Fruit fly (Drosophila melanogaster): ENCODE results near the gene CG33494.

The CG33494 gene

dm6 chr3R:25448737-25449136 lies 46.2 kb downstream of the CG33494 start (continued):
- no peak for TF ChIP-seq slou (GFP tag; optimal IDR thresholded peaks at IDR 0.05)
- TF ChIP-seq Hmr (GFP tag; optimal IDR thresholded peaks at IDR 0.05) = peak; percentile 35
- no peak for TF ChIP-seq Dip3 (GFP tag; optimal IDR thresholded peaks at IDR 0.05)
- no peak for TF ChIP-seq CG14710 (tag; optimal IDR thresholded peaks at IDR 0.05)
- TF ChIP-seq mld (GFP tag; IDR thresholded peaks at IDR 0.05; ENCODE audit: partially characterized antibody) = no peak
- peak; percentile 11 for TF ChIP-seq D19B (GFP tag; optimal IDR thresholded peaks at IDR 0.05)
- TF ChIP-seq sens (GFP tag) = no peak
- no peak for TF ChIP-seq CG32767 (GFP tag; IDR thresholded peaks at IDR 0.05)
- no peak for TF ChIP-seq crc (GFP tag; optimal IDR thresholded peaks at IDR 0.05)
- peak; percentile 28 for TF ChIP-seq CG15011 (GFP tag; optimal IDR thresholded peaks at IDR 0.05)
- peak; percentile 43 for TF ChIP-seq lab (GFP tag; optimal IDR thresholded peaks at IDR 0.05)
- no peak for TF ChIP-seq CG31388 (GFP tag; optimal IDR thresholded peaks at IDR 0.05)
- no peak for TF ChIP-seq chn (GFP tag; optimal IDR thresholded peaks at IDR 0.05)
- TF ChIP-seq Sry-δ (GFP tag; optimal IDR thresholded peaks at IDR 0.05) = no peak
- TF ChIP-seq CG18599 (GFP tag; optimal IDR thresholded peaks at IDR 0.05) = peak; percentile 32
- no peak for TF ChIP-seq CG8478 (optimal IDR thresholded peaks at IDR 0.05)
- no peak for TF ChIP-seq fd102C (GFP tag; optimal IDR thresholded peaks at IDR 0.05)
- TF ChIP-seq B-H1 (GFP tag; IDR thresholded peaks at IDR 0.05) = no peak
- peak; percentile 11 for TF ChIP-seq CG6813 (GFP tag; optimal IDR thresholded peaks at IDR 0.05)
- no peak for TF ChIP-seq tgo (GFP tag; IDR thresholded peaks at IDR 0.05)
- no peak for TF ChIP-seq gro (GFP tag; optimal IDR thresholded peaks at IDR 0.05)
- peak; percentile 37 for TF ChIP-seq CG3281 (GFP tag; optimal IDR thresholded peaks at IDR 0.05)
- TF ChIP-seq Med (GFP tag) = peak; percentile 74
- no peak for TF ChIP-seq mirr (GFP tag; optimal IDR thresholded peaks at IDR 0.05)
- peak; percentile 2 for TF ChIP-seq CG2120 (GFP tag; optimal IDR thresholded peaks at IDR 0.05)
- TF ChIP-seq her (GFP tag; optimal IDR thresholded peaks at IDR 0.05) = no peak
- peak; percentile 13 for TF ChIP-seq gem (tag; optimal IDR thresholded peaks at IDR 0.05)
- TF ChIP-seq CG4707 (GFP tag; optimal IDR thresholded peaks at IDR 0.05) = no peak
- TF ChIP-seq knrl (GFP tag; IDR thresholded peaks at IDR 0.05; ENCODE audit: partially characterized antibody) = no peak
- TF ChIP-seq twi (tag; optimal IDR thresholded peaks at IDR 0.05) = no peak
- TF ChIP-seq lilli (GFP tag; optimal IDR thresholded peaks at IDR 0.05) = no peak
- TF ChIP-seq dmrt99B (tag; optimal IDR thresholded peaks at IDR 0.05) = no peak
- no peak for TF ChIP-seq h (optimal IDR thresholded peaks at IDR 0.05)
- no peak for TF ChIP-seq CG11093 (GFP tag; IDR thresholded peaks at IDR 0.05)
- TF ChIP-seq grn (GFP tag; optimal IDR thresholded peaks at IDR 0.05) = no peak
- TF ChIP-seq schlank (tag; optimal IDR thresholded peaks at IDR 0.05) = peak; percentile 35
- no peak for TF ChIP-seq bigmax (GFP tag; optimal IDR thresholded peaks at IDR 0.05)
- no peak for TF ChIP-seq CG16779 (GFP tag; IDR thresholded peaks at IDR 0.05)
- peak; percentile 17 for TF ChIP-seq caup (GFP tag; optimal IDR thresholded peaks at IDR 0.05; ENCODE audit: severe bottlenecking)
- TF ChIP-seq Side (GFP tag; optimal IDR thresholded peaks at IDR 0.05) = no peak
- no peak for TF ChIP-seq pfk (GFP tag; optimal IDR thresholded peaks at IDR 0.05)
- no peak for TF ChIP-seq CG10431 (GFP tag; optimal IDR thresholded peaks at IDR 0.05)
- no peak for TF ChIP-seq prd (optimal IDR thresholded peaks at IDR 0.05)
- no peak for TF ChIP-seq prd (GFP tag; IDR thresholded peaks at IDR 0.05)
- TF ChIP-seq CG10274 (GFP tag; optimal IDR thresholded peaks at IDR 0.05) = no peak
- TF ChIP-seq ems (GFP tag; optimal IDR thresholded peaks at IDR 0.05) = no peak
- TF ChIP-seq Nf-YC (tag; optimal IDR thresholded peaks at IDR 0.05) = no peak
- no peak for TF ChIP-seq HLH3B (GFP tag; IDR thresholded peaks at IDR 0.05)
- no peak for TF ChIP-seq maf-S (GFP tag; optimal IDR thresholded peaks at IDR 0.05)
- TF ChIP-seq CG2199 (GFP tag; IDR thresholded peaks at IDR 0.05) = no peak
- TF ChIP-seq CG15479 (GFP tag; optimal IDR thresholded peaks at IDR 0.05) = no peak
- peak; percentile 9 for TF ChIP-seq Meics (GFP tag; optimal IDR thresholded peaks at IDR 0.05)
- no peak for TF ChIP-seq CG3407 (GFP tag; optimal IDR thresholded peaks at IDR 0.05)
